Fruit fly (Drosophila melanogaster) whole organism, embryonic: ENCODE results near the gene Abca3.

ENCODE experiments used
- CG12299 ChIP-seq: fragments of 200-800 bp; sonication (Bioruptor generic); optimal IDR thresholded peaks from 2 replicates; lab custom pipeline; 2018; ENCODE audit warnings: missing biosample characterization, mild to moderate bottlenecking, missing genetic modification characterization
- CG12744 ChIP-seq: fragments of 200-800 bp; sonication (Bioruptor generic); optimal IDR thresholded peaks from 2 replicates; lab custom pipeline; 2016; ENCODE audit warnings: missing biosample characterization, missing genetic modification characterization
- CG13123 ChIP-seq: fragments of 200-800 bp; sonication (Bioruptor generic); optimal IDR thresholded peaks from 2 replicates; lab custom pipeline; 2016; ENCODE audit warnings: missing biosample characterization, missing genetic modification characterization
- CG13624 ChIP-seq: fragments of 200-800 bp; sonication (Bioruptor generic); optimal IDR thresholded peaks from 2 replicates; lab custom pipeline; 2016; ENCODE audit warnings: missing biosample characterization, missing genetic modification characterization
- CG15696 ChIP-seq: fragments of 200-800 bp; sonication (Bioruptor generic); optimal IDR thresholded peaks from 2 replicates; lab custom pipeline; 2019; ENCODE audit warnings: missing biosample characterization, mild to moderate bottlenecking, missing genetic modification characterization, moderate library complexity
- CG16813 ChIP-seq: fragments of 200-800 bp; sonication (Bioruptor generic); IDR thresholded peaks from 3 replicates; pipeline ENCODE4 v1.3.6; 2022; ENCODE audit warnings: missing biosample characterization, missing genetic modification characterization; ENCODE audit not compliant: partially characterized antibody
- CG17912 ChIP-seq: fragments of 200-800 bp; sonication (Bioruptor generic); optimal IDR thresholded peaks from 2 replicates; lab custom pipeline; 2018; ENCODE audit warnings: missing biosample characterization, mild to moderate bottlenecking, missing genetic modification characterization
- CG2129 ChIP-seq: fragments of 200-800 bp; sonication (Bioruptor generic); IDR thresholded peaks from 2 replicates; pipeline ENCODE4 v1.3.6; 2022; ENCODE audit warnings: missing biosample characterization, missing genetic modification characterization; ENCODE audit not compliant: partially characterized antibody
- CG31365 ChIP-seq: fragments of 200-800 bp; sonication (Bioruptor generic); optimal IDR thresholded peaks from 2 replicates; lab custom pipeline; 2018; ENCODE audit warnings: missing biosample characterization, mild to moderate bottlenecking, missing genetic modification characterization
- CG33213 ChIP-seq: fragments of 200-800 bp; sonication (Bioruptor generic); optimal IDR thresholded peaks from 3 replicates; lab custom pipeline; 2016; ENCODE audit warnings: missing biosample characterization, missing genetic modification characterization
- CG3847 ChIP-seq: fragments of 200-800 bp; sonication (Bioruptor generic); IDR thresholded peaks from 2 replicates; pipeline ENCODE4 v1.3.6; 2022; ENCODE audit warnings: missing biosample characterization, missing genetic modification characterization
- CG4328 ChIP-seq: fragments of 200-800 bp; sonication (Bioruptor generic); optimal IDR thresholded peaks from 3 replicates; lab custom pipeline; 2017; ENCODE audit warnings: missing biosample characterization, missing genetic modification reagents, missing genetic modification characterization
- CG4854 ChIP-seq: fragments of 200-800 bp; sonication (Bioruptor generic); optimal IDR thresholded peaks from 2 replicates; lab custom pipeline; 2016; ENCODE audit warnings: missing biosample characterization, missing genetic modification characterization, inconsistent platforms
- CG5953 ChIP-seq: fragments of 200-800 bp; sonication (Bioruptor generic); IDR thresholded peaks from 2 replicates; pipeline ENCODE4 v1.3.6; 2022; ENCODE audit warnings: missing biosample characterization, missing genetic modification characterization
- CG6654 ChIP-seq: fragments of 200-800 bp; sonication (Bioruptor generic); optimal IDR thresholded peaks from 2 replicates; lab custom pipeline; 2017; ENCODE audit warnings: missing biosample characterization, mild to moderate bottlenecking, missing genetic modification characterization
- CG6689 ChIP-seq: fragments of 200-800 bp; sonication (Bioruptor generic); IDR thresholded peaks from 2 replicates; pipeline ENCODE4 v1.3.6; 2022; ENCODE audit warnings: missing biosample characterization, missing genetic modification characterization
- CG7357 ChIP-seq: fragments of 200-800 bp; sonication (Bioruptor generic); IDR thresholded peaks from 3 replicates; pipeline ENCODE4 v1.3.6; 2022; ENCODE audit warnings: missing biosample characterization, missing genetic modification characterization
- CG8765 ChIP-seq: fragments of 200-800 bp; sonication (Bioruptor generic); IDR thresholded peaks from 2 replicates; pipeline ENCODE4 v1.3.6; 2022; ENCODE audit warnings: missing biosample characterization, missing genetic modification characterization
- CG8944 ChIP-seq: fragments of 200-800 bp; sonication (Bioruptor generic); optimal IDR thresholded peaks from 3 replicates; lab custom pipeline; 2016; ENCODE audit warnings: missing biosample characterization, missing genetic modification characterization
- CkIIα-i1 ChIP-seq: fragments of 200-800 bp; sonication (Bioruptor generic); IDR thresholded peaks from 2 replicates; pipeline ENCODE4 v1.3.6; 2022; ENCODE audit warnings: missing biosample characterization, missing genetic modification characterization
- CoRest ChIP-seq: fragments of 200-800 bp; sonication (Bioruptor generic); optimal IDR thresholded peaks from 3 replicates; lab custom pipeline; 2018; ENCODE audit warnings: missing biosample characterization, mild to moderate bottlenecking, missing genetic modification characterization, moderate library complexity
- Dad ChIP-seq: fragments of 200-800 bp; sonication (Bioruptor generic); optimal IDR thresholded peaks from 3 replicates; lab custom pipeline; 2016; ENCODE audit warnings: missing biosample characterization, missing genetic modification characterization
- Dp ChIP-seq: fragments of 200-800 bp; sonication (Bioruptor generic); optimal IDR thresholded peaks from 2 replicates; lab custom pipeline; 2018; ENCODE audit warnings: missing biosample characterization, mild to moderate bottlenecking, missing genetic modification characterization, moderate library complexity
- Eip74EF ChIP-seq, 2 experiments: fragments of 200-800 bp in 1 of 2; fragments of >200 bp in 1 of 2; sonication (Bioruptor generic) in 1 of 2; optimal IDR thresholded peaks; 2 replicates each; lab custom pipeline; 2017 to 2019; ENCODE audit warnings: missing biosample characterization in 2 of 2, missing genetic modification characterization in 2 of 2, mild to moderate bottlenecking in 1 of 2, moderate library complexity in 1 of 2
- Gsc ChIP-seq: fragments of 200-800 bp; sonication (Bioruptor generic); IDR thresholded peaks from 2 replicates; pipeline ENCODE4 v1.3.6; 2022; ENCODE audit warnings: missing biosample characterization, missing genetic modification characterization
- HLH4C ChIP-seq: fragments of 200-800 bp; sonication (Bioruptor generic); IDR thresholded peaks from 3 replicates; pipeline ENCODE4 v1.3.6; 2022; ENCODE audit warnings: missing biosample characterization, missing genetic modification characterization; ENCODE audit not compliant: partially characterized antibody
- HmgZ ChIP-seq: fragments of 200-800 bp; sonication (Bioruptor generic); optimal IDR thresholded peaks from 2 replicates; lab custom pipeline; 2018; ENCODE audit warnings: missing biosample characterization, mild to moderate bottlenecking, missing genetic modification characterization
- Lim3 ChIP-seq: fragments of 200-800 bp; sonication (Bioruptor generic); IDR thresholded peaks from 2 replicates; pipeline ENCODE4 v1.3.6; 2022; ENCODE audit warnings: missing biosample characterization, missing genetic modification characterization
- Mes4 ChIP-seq: fragments of 200-800 bp; sonication (Bioruptor generic); optimal IDR thresholded peaks from 2 replicates; lab custom pipeline; 2016; ENCODE audit warnings: missing biosample characterization, missing genetic modification characterization
- Myb ChIP-seq: fragments of 200-800 bp; sonication (Bioruptor generic); optimal IDR thresholded peaks from 2 replicates; lab custom pipeline; 2016; ENCODE audit warnings: missing biosample characterization, missing genetic modification characterization
- Nf-YA ChIP-seq: fragments of 200-800 bp; sonication (Bioruptor generic); IDR thresholded peaks from 2 replicates; pipeline ENCODE4 v1.3.6; 2022; ENCODE audit warnings: missing biosample characterization, missing genetic modification characterization
- Pdp1 ChIP-seq, 2 experiments: fragments of 200-800 bp; sonication (Bioruptor generic); optimal IDR thresholded peaks; 3 replicates each; lab custom pipeline; 2016; ENCODE audit warnings: missing biosample characterization in 2 of 2, missing genetic modification characterization in 2 of 2, mild to moderate bottlenecking in 1 of 2, moderate library complexity in 1 of 2
- Side ChIP-seq: fragments of 200-800 bp; sonication (Bioruptor generic); optimal IDR thresholded peaks from 2 replicates; lab custom pipeline; 2016; ENCODE audit warnings: missing biosample characterization, missing genetic modification characterization
- Ssrp ChIP-seq: fragments of 200-800 bp; sonication (Bioruptor generic); optimal IDR thresholded peaks from 2 replicates; lab custom pipeline; 2018; ENCODE audit warnings: missing biosample characterization, mild to moderate bottlenecking, missing genetic modification characterization, moderate library complexity
- Xbp1 ChIP-seq: fragments of 200-800 bp; sonication (Bioruptor generic); optimal IDR thresholded peaks from 3 replicates; lab custom pipeline; 2016; ENCODE audit warnings: missing biosample characterization, mild to moderate bottlenecking, missing genetic modification characterization
- YL-1 ChIP-seq: fragments of 200-800 bp; sonication (Bioruptor generic); optimal IDR thresholded peaks from 3 replicates; lab custom pipeline; 2017; ENCODE audit warnings: missing biosample characterization, mild to moderate bottlenecking, missing genetic modification characterization
- bbx ChIP-seq: fragments of 200-800 bp; sonication (Bioruptor generic); IDR thresholded peaks from 2 replicates; pipeline ENCODE4 v1.3.6; 2022; ENCODE audit warnings: missing biosample characterization, missing genetic modification characterization; ENCODE audit not compliant: partially characterized antibody
- chn ChIP-seq: fragments of 200-800 bp; sonication (Bioruptor generic); optimal IDR thresholded peaks from 2 replicates; lab custom pipeline; 2016; ENCODE audit warnings: missing biosample characterization, missing genetic modification characterization
- dysf ChIP-seq: fragments of 200-800 bp; sonication (Bioruptor generic); IDR thresholded peaks from 3 replicates; pipeline ENCODE4 v1.3.6; 2022; ENCODE audit warnings: missing biosample characterization, missing genetic modification characterization
- pita ChIP-seq: fragments of 200-800 bp; sonication (Bioruptor generic); optimal IDR thresholded peaks from 2 replicates; lab custom pipeline; 2017; ENCODE audit warnings: missing biosample characterization, mild to moderate bottlenecking, missing genetic modification characterization
- sens ChIP-seq: fragments of 200-800 bp; sonication (Bioruptor generic); peaks from one replicate; lab custom pipeline; 2016; ENCODE audit warnings: missing biosample characterization, missing genetic modification characterization
- slp2 ChIP-seq: fragments of 200-800 bp; sonication (Bioruptor generic); optimal IDR thresholded peaks from 2 replicates; lab custom pipeline; 2016; ENCODE audit warnings: missing biosample characterization, missing genetic modification characterization
- so ChIP-seq: fragments of 200-800 bp; sonication (Bioruptor generic); IDR thresholded peaks from 3 replicates; pipeline ENCODE4 v1.3.6; 2022; ENCODE audit warnings: missing biosample characterization, missing genetic modification characterization
- sob ChIP-seq: fragments of 200-800 bp; sonication (Bioruptor generic); IDR thresholded peaks from 2 replicates; pipeline ENCODE4 v1.3.6; 2022; ENCODE audit warnings: missing biosample characterization, missing genetic modification characterization
- stc ChIP-seq: fragments of 200-800 bp; sonication (Bioruptor generic); IDR thresholded peaks from 2 replicates; pipeline ENCODE4 v1.3.6; 2022; ENCODE audit warnings: missing biosample characterization, missing genetic modification characterization
- sug ChIP-seq: fragments of 200-800 bp; optimal IDR thresholded peaks from 2 replicates; lab custom pipeline; 2019; ENCODE audit warnings: missing biosample characterization, mild to moderate bottlenecking, missing genetic modification characterization, moderate library complexity
- trem ChIP-seq: fragments of 200-800 bp; optimal IDR thresholded peaks from 3 replicates; lab custom pipeline; 2019; ENCODE audit warnings: missing biosample characterization, mild to moderate bottlenecking, missing genetic modification characterization, moderate library complexity
- trh ChIP-seq: fragments of 200-800 bp; sonication (Bioruptor generic); optimal IDR thresholded peaks from 2 replicates; lab custom pipeline; 2016; ENCODE audit warnings: missing biosample characterization, missing genetic modification characterization
- tx ChIP-seq: fragments of 200-800 bp; sonication (Bioruptor generic); optimal IDR thresholded peaks from 2 replicates; lab custom pipeline; 2016; ENCODE audit warnings: missing biosample characterization, missing genetic modification characterization

The Abca3 gene

dm6 chrX:21319202-21319772, 12.8 kb upstream of the Abca3 start, which contains the start of the genes SLIRP1 and anox (continued):
- TF ChIP-seq Lim3 (GFP tag; lab: Robert Waterston, UW) (0 out of 2 replicates have a peak, but pooled peaks have one; percentile 12), CG4854 (peak; percentile 63), CG31365 (tag; lab: Kevin White, UChicago) (peak; percentile 46), trh (peak; percentile 81), CG33213 (peak; percentile 45), dysf (GFP tag; lab: Robert Waterston, UW) (peak; percentile 90), Mes4 (GFP tag; lab: Kevin White, UChicago) (peak; percentile 62), Ssrp (peak; percentile 91), CG16813 (GFP tag; lab: Robert Waterston, UW) (no peak), YL-1 (GFP tag; lab: Kevin White, UChicago) (peak; percentile 52), Xbp1 (peak; percentile 88), sob (GFP tag; lab: Robert Waterston, UW) (peak; percentile 70), CG17912 (no peak), CG2129 (GFP tag; lab: Robert Waterston, UW) (no peak), so (GFP tag; lab: Robert Waterston, UW) (no peak; the same call in 2 of the 3 replicates), Eip74EF (GFP tag; optimal IDR thresholded peaks at IDR 0.05; lab: Kevin White, UChicago) (peak in 1 of 2 experiments; percentile 86), CG5953 (GFP tag; lab: Robert Waterston, UW) (peak; percentile 61; the same call in 1 of the 2 replicates), CG8944 (GFP tag; lab: Kevin White, UChicago) (peak; percentile 60), CG4328 (GFP tag; lab: Kevin White, UChicago) (peak; percentile 60), CG3847 (peak; percentile 80), CG6654 (GFP tag; lab: Kevin White, UChicago) (peak; percentile 65), stc (GFP tag; lab: Robert Waterston, UW) (peak; percentile 58), CG13123 (GFP tag; lab: Kevin White, UChicago) (peak; percentile 35), trem (tag; lab: Kevin White, UChicago) (peak; percentile 87), sug (tag; lab: Kevin White, UChicago) (peak; percentile 83), Nf-YA (0 out of 2 replicates have a peak, but pooled peaks have one; percentile 40), Gsc (peak; percentile 44; the same call in 1 of the 2 replicates), CG15696 (peak; percentile 68), Dad (GFP tag; lab: Kevin White, UChicago) (peak; percentile 55), Side (GFP tag; lab: Kevin White, UChicago) (peak; percentile 69), CG8765 (GFP tag; lab: Robert Waterston, UW) (peak; percentile 49; the same call in 1 of the 2 replicates)

- TF ChIP-seq CG7357, result no peak
- no peak for TF ChIP-seq slp2 (GFP tag; lab: Kevin White, UChicago)
- TF ChIP-seq tx (GFP tag; lab: Kevin White, UChicago), result no peak
- no peak for TF ChIP-seq HmgZ (tag; lab: Kevin White, UChicago)
- peak; percentile 9 for TF ChIP-seq sens (GFP tag; lab: Kevin White, UChicago)
- no peak for TF ChIP-seq CG13624 (GFP tag; lab: Kevin White, UChicago)
- 0 out of 2 replicates have a peak, but pooled peaks have one; percentile 23 for TF ChIP-seq bbx (GFP tag; lab: Robert Waterston, UW)
These were observed 11.0 kb upstream of the Abca3 start, which contains the start of gene CG1801 for dm6 chrX:21317422-21317821. TSS of gene CG1801 (minus strand) at chrX:21317522.

- TF ChIP-seq CG12744 (GFP tag; lab: Kevin White, UChicago), result no peak
- peak; percentile 75 for TF ChIP-seq Myb (GFP tag; lab: Kevin White, UChicago)
- TF ChIP-seq Pdp1 (GFP tag; optimal IDR thresholded peaks at IDR 0.05; lab: Kevin White, UChicago), result peak in 1 of 2 experiments; percentile 31
- TF ChIP-seq pita, result peak; percentile 43
- TF ChIP-seq CG12299 (tag; lab: Kevin White, UChicago), result no peak
- peak; percentile 60 for TF ChIP-seq Dp
- TF ChIP-seq HLH4C, result peak; percentile 80
- no peak for TF ChIP-seq CG6689 (GFP tag; lab: Robert Waterston, UW)
- TF ChIP-seq chn (GFP tag; lab: Kevin White, UChicago), result no peak
- TF ChIP-seq CkIIα-i1 (GFP tag; lab: Robert Waterston, UW), result no peak
- TF ChIP-seq CoRest (tag; lab: Kevin White, UChicago), result peak; percentile 13
- TF ChIP-seq CG6654 (GFP tag; lab: Kevin White, UChicago), result no peak
These were observed 9.4 kb upstream of the Abca3 start, which contains the start of gene Rpt6 for dm6 chrX:21315852-21316251. TSS of gene Rpt6 (plus strand) at chrX:21316052.
